Worm (Caenorhabditis elegans) whole organism, midembryonic: ENCODE results near the gene dhs-14.

Experiments
- flt-1 ChIP-seq: fragments of 200-800 bp; sonication (Bioruptor generic); IDR thresholded peaks from 2 replicates; pipeline ENCODE4 v1.3.6; 2022; ENCODE audit warnings: missing genetic modification characterization, missing compliant biosample characterization
- klf-2 ChIP-seq: fragments of 200-800 bp; sonication (Bioruptor generic); conservative IDR thresholded peaks from 2 replicates; pipeline ENCODE4 v1.3.6; 2022; ENCODE audit warnings: missing genetic modification reagents, missing genetic modification characterization, missing compliant biosample characterization
- ztf-23 ChIP-seq: fragments of 200-800 bp; sonication (Bioruptor generic); IDR thresholded peaks from 2 replicates; pipeline ENCODE4 v1.3.6; 2022; ENCODE audit warnings: missing genetic modification reagents, missing genetic modification characterization, missing compliant biosample characterization
- ztf-29 ChIP-seq: fragments of 200-800 bp; sonication (Bioruptor generic); IDR thresholded peaks from 2 replicates; pipeline ENCODE4 v1.3.6; 2022; ENCODE audit warnings: missing genetic modification reagents, missing genetic modification characterization, missing compliant biosample characterization

DNA sequence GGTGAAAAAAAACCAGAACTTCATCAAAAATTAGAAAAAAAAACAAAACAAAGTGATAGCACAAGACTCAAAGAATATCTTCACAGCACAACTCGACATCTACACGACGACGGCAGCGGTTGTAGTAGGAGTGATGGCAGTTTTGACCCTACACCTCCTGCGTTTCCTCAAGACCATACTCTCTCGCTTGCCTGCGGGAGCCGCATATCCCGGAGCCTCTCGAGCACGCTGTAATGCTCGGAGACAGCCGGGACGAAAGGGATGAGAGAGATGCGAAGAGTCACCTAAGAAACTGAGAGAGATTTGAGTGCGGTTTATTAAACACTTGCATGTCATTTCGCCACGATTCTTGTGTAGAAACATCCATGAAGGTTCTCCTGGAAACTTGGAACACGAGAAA, 44.4 kb upstream of the dhs-14 start:
- TF ChIP-seq klf-2 (GFP tag; lab: Robert Waterston, UW) = no peak
- TF ChIP-seq ztf-29 (GFP tag; lab: Robert Waterston, UW) = no peak
- no peak for TF ChIP-seq ztf-23 (GFP tag; lab: Robert Waterston, UW)
- TF ChIP-seq flt-1 (GFP tag; lab: Robert Waterston, UW) = no peak
